Worm (Caenorhabditis elegans) whole organism, midembryonic: Measurements from ENCODE around the gene C05D11.13.

Source experiments
- flt-1 ChIP-seq: fragments of 200-800 bp; sonication (Bioruptor generic); IDR thresholded peaks from 2 replicates; pipeline ENCODE4 v1.3.6; 2022; ENCODE audit warnings: missing genetic modification characterization, missing compliant biosample characterization
- klf-2 ChIP-seq: fragments of 200-800 bp; sonication (Bioruptor generic); conservative IDR thresholded peaks from 2 replicates; pipeline ENCODE4 v1.3.6; 2022; ENCODE audit warnings: missing genetic modification reagents, missing genetic modification characterization, missing compliant biosample characterization
- ref-1 ChIP-seq: fragments of 200-800 bp; sonication (Bioruptor generic); conservative IDR thresholded peaks from 2 replicates; pipeline ENCODE4 v1.3.6; 2022; ENCODE audit warnings: missing genetic modification reagents, missing genetic modification characterization, missing compliant biosample characterization

ce11 chrIII:6415306-6415973, 28.9 kb downstream of the C05D11.13 start, which contains the start of gene nas-4:
- TF ChIP-seq flt-1 (GFP tag; lab: Robert Waterston, UW), result no peak
- no peak for TF ChIP-seq ref-1 (GFP tag; lab: Robert Waterston, UW)
- TF ChIP-seq klf-2 (GFP tag; lab: Robert Waterston, UW), result no peak
